Fruit fly (Drosophila melanogaster) whole organism, embryonic: Measurements from ENCODE around the gene Trim9.

ENCODE experiments used
- Aef1 ChIP-seq: fragments of 200-800 bp; sonication (Bioruptor generic); IDR thresholded peaks from 3 replicates; pipeline ENCODE4 v1.3.6; 2022; ENCODE audit warnings: missing biosample characterization, missing genetic modification characterization
- Antp ChIP-seq: fragments of 200-800 bp; sonication (Bioruptor generic); optimal IDR thresholded peaks from 3 replicates; lab custom pipeline; 2016; ENCODE audit warnings: missing biosample characterization, missing genetic modification characterization
- Atf3 ChIP-seq: fragments of 200-800 bp; sonication (Bioruptor generic); optimal IDR thresholded peaks from 3 replicates; lab custom pipeline; 2016; ENCODE audit warnings: missing biosample characterization, missing genetic modification characterization
- Bdp1 ChIP-seq: fragments of 200-800 bp; sonication (Bioruptor generic); optimal IDR thresholded peaks from 3 replicates; lab custom pipeline; 2016; ENCODE audit warnings: missing biosample characterization, missing genetic modification characterization
- CG10366 ChIP-seq: fragments of 200-800 bp; sonication (Bioruptor generic); IDR thresholded peaks from 2 replicates; pipeline ENCODE4 v1.3.6; 2022; ENCODE audit warnings: missing biosample characterization, missing genetic modification characterization
- CG10431 ChIP-seq: fragments of 200-800 bp; sonication (Bioruptor generic); optimal IDR thresholded peaks from 3 replicates; lab custom pipeline; 2018; ENCODE audit warnings: missing biosample characterization, mild to moderate bottlenecking, missing genetic modification characterization
- CG10959 ChIP-seq: fragments of 200-800 bp; sonication (Bioruptor generic); IDR thresholded peaks from 2 replicates; pipeline ENCODE4 v1.3.6; 2022; ENCODE audit warnings: missing biosample characterization, missing genetic modification characterization
- CG11560 ChIP-seq: fragments of 200-800 bp; sonication (Bioruptor generic); IDR thresholded peaks from 3 replicates; pipeline ENCODE4 v1.3.6; 2022; ENCODE audit warnings: missing biosample characterization, missing genetic modification characterization
- CG15011 ChIP-seq: fragments of 200-800 bp; sonication (Bioruptor generic); optimal IDR thresholded peaks from 3 replicates; lab custom pipeline; 2018; ENCODE audit warnings: missing biosample characterization, mild to moderate bottlenecking, missing genetic modification characterization
- CG1647 ChIP-seq: fragments of 200-800 bp; sonication (Bioruptor generic); optimal IDR thresholded peaks from 3 replicates; lab custom pipeline; 2016; ENCODE audit warnings: missing biosample characterization, missing genetic modification characterization
- CG16813 ChIP-seq: fragments of 200-800 bp; sonication (Bioruptor generic); IDR thresholded peaks from 3 replicates; pipeline ENCODE4 v1.3.6; 2022; ENCODE audit warnings: missing biosample characterization, missing genetic modification characterization; ENCODE audit not compliant: partially characterized antibody
- CG17361 ChIP-seq: fragments of 200-800 bp; sonication (Bioruptor generic); IDR thresholded peaks from 3 replicates; pipeline ENCODE4 v1.3.6; 2022; ENCODE audit warnings: missing biosample characterization, missing genetic modification characterization
- CG18619 ChIP-seq: fragments of 200-800 bp; sonication (Bioruptor generic); optimal IDR thresholded peaks from 3 replicates; lab custom pipeline; 2017; ENCODE audit warnings: missing biosample characterization, mild to moderate bottlenecking, missing genetic modification characterization
- CG2120 ChIP-seq: fragments of 200-800 bp; sonication (Bioruptor generic); optimal IDR thresholded peaks from 3 replicates; lab custom pipeline; 2016; ENCODE audit warnings: missing biosample characterization, missing genetic modification characterization
- CG4328 ChIP-seq: fragments of 200-800 bp; sonication (Bioruptor generic); optimal IDR thresholded peaks from 3 replicates; lab custom pipeline; 2017; ENCODE audit warnings: missing biosample characterization, missing genetic modification reagents, missing genetic modification characterization
- CG4360 ChIP-seq: fragments of 200-800 bp; sonication (Bioruptor generic); IDR thresholded peaks from 2 replicates; pipeline ENCODE4 v1.3.6; 2022; ENCODE audit warnings: missing biosample characterization, missing genetic modification characterization
- CG4617 ChIP-seq: fragments of 200-800 bp; sonication (Bioruptor generic); optimal IDR thresholded peaks from 3 replicates; lab custom pipeline; 2016; ENCODE audit warnings: missing biosample characterization, missing genetic modification characterization, borderline replicate concordance
- CG5953 ChIP-seq: fragments of 200-800 bp; sonication (Bioruptor generic); IDR thresholded peaks from 2 replicates; pipeline ENCODE4 v1.3.6; 2022; ENCODE audit warnings: missing biosample characterization, missing genetic modification characterization
- CG6854 ChIP-seq: fragments of 200-800 bp; sonication (Bioruptor generic); optimal IDR thresholded peaks from 3 replicates; lab custom pipeline; 2017; ENCODE audit warnings: missing biosample characterization, mild to moderate bottlenecking, missing genetic modification characterization
- CG7357 ChIP-seq: fragments of 200-800 bp; sonication (Bioruptor generic); IDR thresholded peaks from 3 replicates; pipeline ENCODE4 v1.3.6; 2022; ENCODE audit warnings: missing biosample characterization, missing genetic modification characterization
- CG8290 ChIP-seq, 3 experiments: fragments of 200-800 bp; sonication (Bioruptor generic); optimal IDR thresholded peaks; 2 replicates each; lab custom pipeline; 2016 to 2019; ENCODE audit warnings: missing biosample characterization in 3 of 3, missing genetic modification characterization in 3 of 3, mild to moderate bottlenecking in 2 of 3, moderate library complexity in 1 of 3
- Eip74EF ChIP-seq, 2 experiments: fragments of 200-800 bp in 1 of 2; fragments of >200 bp in 1 of 2; sonication (Bioruptor generic) in 1 of 2; optimal IDR thresholded peaks; 2 replicates each; lab custom pipeline; 2017 to 2019; ENCODE audit warnings: missing biosample characterization in 2 of 2, missing genetic modification characterization in 2 of 2, mild to moderate bottlenecking in 1 of 2, moderate library complexity in 1 of 2
- HLH4C ChIP-seq: fragments of 200-800 bp; sonication (Bioruptor generic); IDR thresholded peaks from 3 replicates; pipeline ENCODE4 v1.3.6; 2022; ENCODE audit warnings: missing biosample characterization, missing genetic modification characterization; ENCODE audit not compliant: partially characterized antibody
- Hr78 ChIP-seq, 2 experiments: fragments of 200-800 bp in 1 of 2; fragments of >200 bp in 1 of 2; sonication (Bioruptor generic) in 1 of 2; optimal IDR thresholded peaks; 2 replicates each; lab custom pipeline; 2017 to 2019; ENCODE audit warnings: missing biosample characterization in 2 of 2, missing genetic modification characterization in 2 of 2, mild to moderate bottlenecking in 1 of 2, moderate library complexity in 1 of 2
- Lhr ChIP-seq: fragments of 200-800 bp; sonication (Bioruptor generic); optimal IDR thresholded peaks from 3 replicates; lab custom pipeline; 2017; ENCODE audit warnings: mild to moderate bottlenecking, missing biosample characterization, missing genetic modification reagents, missing genetic modification characterization
- Nf-YC ChIP-seq: fragments of 200-800 bp; optimal IDR thresholded peaks from 3 replicates; lab custom pipeline; 2019; ENCODE audit warnings: missing biosample characterization, mild to moderate bottlenecking, missing genetic modification characterization, moderate library complexity
- Oaz ChIP-seq: fragments of 200-800 bp; sonication (Bioruptor generic); IDR thresholded peaks from 2 replicates; pipeline ENCODE4 v1.3.6; 2022; ENCODE audit warnings: missing biosample characterization, missing genetic modification characterization
- Pdp1 ChIP-seq, 2 experiments: fragments of 200-800 bp; sonication (Bioruptor generic); optimal IDR thresholded peaks; 3 replicates each; lab custom pipeline; 2016; ENCODE audit warnings: missing biosample characterization in 2 of 2, missing genetic modification characterization in 2 of 2, mild to moderate bottlenecking in 1 of 2, moderate library complexity in 1 of 2
- Sin3A ChIP-seq: fragments of >200 bp; optimal IDR thresholded peaks from 2 replicates; lab custom pipeline; 2018
- bcd ChIP-seq: fragments of 200-800 bp; sonication (Bioruptor generic); optimal IDR thresholded peaks from 2 replicates; lab custom pipeline; 2017; ENCODE audit warnings: missing biosample characterization, mild to moderate bottlenecking, missing genetic modification characterization
- cwo ChIP-seq: fragments of 200-800 bp; sonication (Bioruptor generic); optimal IDR thresholded peaks from 3 replicates; lab custom pipeline; 2017; ENCODE audit warnings: missing biosample characterization, missing genetic modification characterization, mild to moderate bottlenecking, moderate library complexity, missing genetic modification reagents
- danr ChIP-seq: fragments of 200-800 bp; sonication (Bioruptor generic); IDR thresholded peaks from 2 replicates; pipeline ENCODE4 v1.3.6; 2022; ENCODE audit warnings: missing biosample characterization, missing genetic modification characterization
- ems ChIP-seq: fragments of 200-800 bp; sonication (Bioruptor generic); optimal IDR thresholded peaks from 3 replicates; lab custom pipeline; 2016; ENCODE audit warnings: missing biosample characterization, missing genetic modification characterization
- fru ChIP-seq: fragments of >200 bp; optimal IDR thresholded peaks from 2 replicates; lab custom pipeline; 2017
- her ChIP-seq: fragments of 200-800 bp; sonication (Bioruptor generic); optimal IDR thresholded peaks from 2 replicates; lab custom pipeline; 2016; ENCODE audit warnings: missing biosample characterization, missing genetic modification characterization
- klu ChIP-seq: fragments of 200-800 bp; sonication (Bioruptor generic); IDR thresholded peaks from 2 replicates; pipeline ENCODE4 v1.3.6; 2022; ENCODE audit warnings: missing biosample characterization, missing genetic modification characterization
- lov ChIP-seq, 2 experiments: fragments of 200-800 bp in 1 of 2; fragments of >200 bp in 1 of 2; sonication (Bioruptor generic) in 1 of 2; IDR thresholded peaks in 1 of 2; optimal IDR thresholded peaks in 1 of 2; 2 replicates in 1 of 2; 3 replicates in 1 of 2; pipeline versions ENCODE4 v1.3.6 to Lab custom; 2017 to 2022; ENCODE audit warnings: missing biosample characterization in 1 of 2, missing genetic modification characterization in 1 of 2
- nom ChIP-seq: fragments of 200-800 bp; sonication (Bioruptor generic); optimal IDR thresholded peaks from 2 replicates; lab custom pipeline; 2017; ENCODE audit warnings: missing biosample characterization, missing genetic modification characterization, mild to moderate bottlenecking, moderate library complexity, missing genetic modification reagents
- odd ChIP-seq: fragments of 200-800 bp; sonication (Bioruptor generic); optimal IDR thresholded peaks from 2 replicates; lab custom pipeline; 2017; ENCODE audit warnings: missing biosample characterization, mild to moderate bottlenecking, missing genetic modification characterization
- p53 ChIP-seq: fragments of 200-800 bp; sonication (Bioruptor generic); optimal IDR thresholded peaks from 2 replicates; lab custom pipeline; 2016; ENCODE audit warnings: missing biosample characterization, missing genetic modification characterization
- schlank ChIP-seq: fragments of 200-800 bp; sonication (Bioruptor generic); optimal IDR thresholded peaks from 2 replicates; lab custom pipeline; 2018; ENCODE audit warnings: missing biosample characterization, mild to moderate bottlenecking, missing genetic modification characterization
- sima ChIP-seq: fragments of 200-800 bp; sonication (Bioruptor generic); optimal IDR thresholded peaks from 2 replicates; lab custom pipeline; 2016; ENCODE audit warnings: missing biosample characterization, missing genetic modification characterization
- slbo ChIP-seq: fragments of 200-800 bp; sonication (Bioruptor generic); IDR thresholded peaks from 2 replicates; pipeline ENCODE4 v1.3.6; 2022; ENCODE audit warnings: missing biosample characterization, missing genetic modification characterization
- zen ChIP-seq: fragments of 200-800 bp; sonication (Bioruptor generic); optimal IDR thresholded peaks from 3 replicates; lab custom pipeline; 2018; ENCODE audit warnings: missing biosample characterization, mild to moderate bottlenecking, missing genetic modification characterization, moderate library complexity
- zfh2 ChIP-seq: fragments of 200-800 bp; sonication (Bioruptor generic); optimal IDR thresholded peaks from 2 replicates; lab custom pipeline; 2016; ENCODE audit warnings: missing biosample characterization, missing genetic modification characterization

Gene Trim9

dm6 chr2L:10522174-10522893 is 22.3 kb upstream of the Trim9 start (continued):
- TF ChIP-seq ems (no peak), Eip74EF (GFP tag; optimal IDR thresholded peaks at IDR 0.05; lab: Kevin White, UChicago) (peak in 1 of 2 experiments; percentile 53)

- TF ChIP-seq slbo (GFP tag; lab: Robert Waterston, UW) (peak; percentile 83), CG11560 (tag; lab: Robert Waterston, UW) (0 out of 3 replicates have a peak, but pooled peaks have one; percentile 35), CG8290 (GFP tag; optimal IDR thresholded peaks at IDR 0.05; lab: Kevin White, UChicago) (peak; percentile 18), CG8290 (tag; optimal IDR thresholded peaks at IDR 0.05; lab: Kevin White, UChicago) (peak in 1 of 2 experiments; percentile 60), Sin3A (lab: Kevin White, UChicago) (no peak), Atf3 (GFP tag; lab: Kevin White, UChicago) (peak; percentile 19), odd (GFP tag; lab: Kevin White, UChicago) (peak; percentile 58), nom (GFP tag; lab: Kevin White, UChicago) (peak; percentile 42), klu (GFP tag; lab: Robert Waterston, UW) (peak; percentile 43; the same call in 1 of the 2 replicates), HLH4C (GFP tag; lab: Robert Waterston, UW) (no peak), CG1647 (peak; percentile 41), bcd (GFP tag; lab: Kevin White, UChicago) (peak; percentile 72), CG4617 (GFP tag; lab: Kevin White, UChicago) (peak; percentile 41), zen (tag; lab: Kevin White, UChicago) (peak; percentile 84), Hr78 (GFP tag; optimal IDR thresholded peaks at IDR 0.05; lab: Kevin White, UChicago) (peak in 1 of 2 experiments; percentile 81), CG10959 (GFP tag; lab: Robert Waterston, UW) (peak; percentile 57; the same call in 1 of the 2 replicates), CG6854 (GFP tag; lab: Kevin White, UChicago) (peak; percentile 8), zfh2 (GFP tag; lab: Kevin White, UChicago) (peak; percentile 4), Pdp1 (GFP tag; optimal IDR thresholded peaks at IDR 0.05; lab: Kevin White, UChicago) (peak; percentile 58 to 70), CG15011 (peak; percentile 51), Lhr (peak; percentile 11), her (GFP tag; lab: Kevin White, UChicago) (no peak), CG10366 (GFP tag; lab: Robert Waterston, UW) (peak; percentile 76), Aef1 (GFP tag; lab: Robert Waterston, UW) (peak; percentile 51), CG10431 (no peak), Oaz (GFP tag; lab: Robert Waterston, UW) (peak; percentile 35; the same call in 1 of the 2 replicates), fru (lab: Kevin White, UChicago) (no peak), Antp (GFP tag; lab: Kevin White, UChicago) (no peak), CG4328 (peak; percentile 38), CG16813 (no peak), lov (optimal IDR thresholded peaks at IDR 0.05; lab: Kevin White, UChicago) (no peak), lov (GFP tag; IDR thresholded peaks at IDR 0.05; lab: Robert Waterston, UW) (no peak), Bdp1 (GFP tag; lab: Kevin White, UChicago) (peak; percentile 7), p53 (GFP tag; lab: Kevin White, UChicago) (no peak), CG18619 (peak; percentile 54), CG17361 (peak; percentile 80), schlank (tag; lab: Kevin White, UChicago) (peak; percentile 14), CG4360 (peak; percentile 41; the same call in 1 of the 2 replicates), CG5953 (GFP tag; lab: Robert Waterston, UW) (peak; percentile 69), danr (GFP tag; lab: Robert Waterston, UW) (no peak; the same call in 1 of the 2 replicates), CG2120 (GFP tag; lab: Kevin White, UChicago) (peak; percentile 64), Nf-YC (tag; lab: Kevin White, UChicago) (peak; percentile 57), cwo (GFP tag; lab: Kevin White, UChicago) (peak; percentile 65), sima (GFP tag; lab: Kevin White, UChicago) (peak; percentile 3), CG7357 (GFP tag; lab: Robert Waterston, UW) (0 out of 3 replicates have a peak, but pooled peaks have one; percentile 30)
These were observed 17.6 kb upstream of the Trim9 start, which contains the start of gene Lip4 for dm6 chr2L:10526953-10527584. Gene Lip4, plus strand, starts transcription at chr2L:10527572.
